Fruit fly (Drosophila melanogaster) whole organism, embryonic: ENCODE measurements around the gene CG43796.

ENCODE experiments used
- Atf6 ChIP-seq: fragments of 200-800 bp; sonication (Bioruptor generic); IDR thresholded peaks from 2 replicates; pipeline ENCODE4 v1.3.6; 2022; ENCODE audit warnings: missing biosample characterization, missing genetic modification characterization
- CG10321 ChIP-seq: fragments of 200-800 bp; sonication (Bioruptor generic); IDR thresholded peaks from 2 replicates; pipeline ENCODE4 v1.3.6; 2022; ENCODE audit warnings: missing biosample characterization, missing genetic modification characterization
- CG11085 ChIP-seq: fragments of 200-800 bp; sonication (Bioruptor generic); IDR thresholded peaks from 2 replicates; pipeline ENCODE4 v1.3.6; 2022; ENCODE audit warnings: missing biosample characterization, missing genetic modification characterization
- CG11456 ChIP-seq: fragments of 200-800 bp; sonication (Bioruptor generic); IDR thresholded peaks from 3 replicates; pipeline ENCODE4 v1.3.6; 2022; ENCODE audit warnings: missing biosample characterization, missing genetic modification characterization
- CG11723 ChIP-seq: fragments of 200-800 bp; sonication (Bioruptor generic); optimal IDR thresholded peaks from 2 replicates; lab custom pipeline; 2017; ENCODE audit warnings: missing biosample characterization, mild to moderate bottlenecking, missing genetic modification characterization
- CG12104 ChIP-seq: fragments of 200-800 bp; sonication (Bioruptor generic); optimal IDR thresholded peaks from 3 replicates; lab custom pipeline; 2016; ENCODE audit warnings: missing biosample characterization, missing genetic modification characterization
- CG13624 ChIP-seq: fragments of 200-800 bp; sonication (Bioruptor generic); optimal IDR thresholded peaks from 2 replicates; lab custom pipeline; 2016; ENCODE audit warnings: missing biosample characterization, missing genetic modification characterization
- CG14667 ChIP-seq: fragments of 200-800 bp; sonication (Bioruptor generic); IDR thresholded peaks from 2 replicates; pipeline ENCODE4 v1.3.6; 2022; ENCODE audit warnings: missing biosample characterization, missing genetic modification characterization
- CG14965 ChIP-seq: fragments of 200-800 bp; sonication (Bioruptor generic); optimal IDR thresholded peaks from 2 replicates; lab custom pipeline; 2016; ENCODE audit warnings: missing biosample characterization, missing genetic modification characterization, borderline replicate concordance
- CG16779 ChIP-seq: fragments of 200-800 bp; sonication (Bioruptor generic); IDR thresholded peaks from 2 replicates; pipeline ENCODE4 v1.3.6; 2022; ENCODE audit warnings: missing biosample characterization, missing genetic modification characterization
- CG16863 ChIP-seq: fragments of 200-800 bp; sonication (Bioruptor generic); optimal IDR thresholded peaks from 3 replicates; lab custom pipeline; 2016; ENCODE audit warnings: missing biosample characterization, missing genetic modification characterization
- CG17568 ChIP-seq: fragments of 200-800 bp; sonication (Bioruptor generic); optimal IDR thresholded peaks from 2 replicates; lab custom pipeline; 2018; ENCODE audit warnings: missing biosample characterization, mild to moderate bottlenecking, missing genetic modification characterization, moderate library complexity
- CG30020 ChIP-seq: fragments of 200-800 bp; optimal IDR thresholded peaks from 2 replicates; lab custom pipeline; 2019; ENCODE audit warnings: missing biosample characterization, mild to moderate bottlenecking, missing genetic modification characterization, moderate library complexity
- CG3726 ChIP-seq: fragments of 200-800 bp; sonication (Bioruptor generic); IDR thresholded peaks from 3 replicates; pipeline ENCODE4, ENCODE4 v1.3.6; 2022; ENCODE audit warnings: missing biosample characterization, missing genetic modification characterization
- CG4328 ChIP-seq: fragments of 200-800 bp; sonication (Bioruptor generic); optimal IDR thresholded peaks from 3 replicates; lab custom pipeline; 2017; ENCODE audit warnings: missing biosample characterization, missing genetic modification reagents, missing genetic modification characterization
- CG4617 ChIP-seq: fragments of 200-800 bp; sonication (Bioruptor generic); optimal IDR thresholded peaks from 3 replicates; lab custom pipeline; 2016; ENCODE audit warnings: missing biosample characterization, missing genetic modification characterization, borderline replicate concordance
- CG4820 ChIP-seq: fragments of 200-800 bp; sonication (Bioruptor generic); optimal IDR thresholded peaks from 3 replicates; lab custom pipeline; 2016; ENCODE audit warnings: missing biosample characterization, missing genetic modification characterization
- CG6175 ChIP-seq: fragments of 200-800 bp; sonication (Bioruptor generic); IDR thresholded peaks from 3 replicates; pipeline ENCODE4 v1.3.6; 2022; ENCODE audit warnings: missing biosample characterization, missing genetic modification characterization
- CG8359 ChIP-seq: fragments of 200-800 bp; sonication (Bioruptor generic); optimal IDR thresholded peaks from 2 replicates; lab custom pipeline; 2017; ENCODE audit warnings: missing biosample characterization, mild to moderate bottlenecking, missing genetic modification characterization, borderline replicate concordance
- CG9215 ChIP-seq: fragments of 200-800 bp; sonication (Bioruptor generic); IDR thresholded peaks from 2 replicates; pipeline ENCODE4 v1.3.6; 2022; ENCODE audit warnings: missing biosample characterization, missing genetic modification characterization
- Dref ChIP-seq: fragments of 200-800 bp; sonication (Bioruptor generic); IDR thresholded peaks from 2 replicates; pipeline ENCODE4 v1.3.6; 2022; ENCODE audit warnings: missing biosample characterization, missing genetic modification characterization
- MBD-R2 ChIP-seq: fragments of 200-800 bp; sonication (Bioruptor generic); IDR thresholded peaks from 2 replicates; pipeline ENCODE4 v1.3.6; 2022; ENCODE audit warnings: missing biosample characterization, missing genetic modification characterization
- MTF-1 ChIP-seq: fragments of 200-800 bp; sonication (Bioruptor generic); optimal IDR thresholded peaks from 2 replicates; lab custom pipeline; 2018; ENCODE audit warnings: missing biosample characterization, mild to moderate bottlenecking, missing genetic modification characterization, borderline replicate concordance
- Med ChIP-seq: fragments of 200-800 bp; sonication (Bioruptor generic); peaks from one replicate; lab custom pipeline; 2016; ENCODE audit warnings: missing biosample characterization, missing genetic modification characterization, mild to moderate bottlenecking, inconsistent platforms, moderate library complexity
- Meics ChIP-seq: fragments of 200-800 bp; sonication (Bioruptor generic); optimal IDR thresholded peaks from 2 replicates; lab custom pipeline; 2017; ENCODE audit warnings: missing biosample characterization, mild to moderate bottlenecking, missing genetic modification characterization
- Oaz ChIP-seq: fragments of 200-800 bp; sonication (Bioruptor generic); IDR thresholded peaks from 2 replicates; pipeline ENCODE4 v1.3.6; 2022; ENCODE audit warnings: missing biosample characterization, missing genetic modification characterization
- PHDP ChIP-seq: fragments of 200-800 bp; sonication (Bioruptor generic); optimal IDR thresholded peaks from 3 replicates; lab custom pipeline; 2018; ENCODE audit warnings: missing biosample characterization, mild to moderate bottlenecking, missing genetic modification characterization, moderate library complexity
- Sin3A ChIP-seq: fragments of >200 bp; optimal IDR thresholded peaks from 2 replicates; lab custom pipeline; 2018
- Sry-δ ChIP-seq: fragments of 200-800 bp; sonication (Bioruptor generic); optimal IDR thresholded peaks from 2 replicates; lab custom pipeline; 2016; ENCODE audit warnings: missing biosample characterization, missing genetic modification characterization
- Taf1 ChIP-seq: fragments of 200-800 bp; sonication (Bioruptor generic); IDR thresholded peaks from 2 replicates; pipeline ENCODE4 v1.3.6; 2022; ENCODE audit warnings: missing biosample characterization, missing genetic modification characterization
- Tbp ChIP-seq: fragments of >200 bp; optimal IDR thresholded peaks from 2 replicates; lab custom pipeline; 2018; ENCODE audit warnings: missing biosample characterization, missing genetic modification characterization
- Usf ChIP-seq: fragments of 200-800 bp; sonication (Bioruptor generic); optimal IDR thresholded peaks from 2 replicates; lab custom pipeline; 2017; ENCODE audit warnings: missing genotype, missing biosample characterization, missing genetic modification characterization
- ab ChIP-seq: fragments of 200-800 bp; sonication (Bioruptor generic); optimal IDR thresholded peaks from 2 replicates; lab custom pipeline; 2016; ENCODE audit warnings: missing biosample characterization, missing genetic modification characterization
- amos ChIP-seq: fragments of 200-800 bp; sonication (Bioruptor generic); IDR thresholded peaks from 2 replicates; pipeline ENCODE4 v1.3.6; 2022; ENCODE audit warnings: missing biosample characterization, missing genetic modification characterization; ENCODE audit not compliant: partially characterized antibody
- bcd ChIP-seq: fragments of 200-800 bp; sonication (Bioruptor generic); optimal IDR thresholded peaks from 2 replicates; lab custom pipeline; 2017; ENCODE audit warnings: missing biosample characterization, mild to moderate bottlenecking, missing genetic modification characterization
- chinmo ChIP-seq: fragments of 200-800 bp; sonication (Bioruptor generic); IDR thresholded peaks from 4 replicates; pipeline ENCODE4 v1.3.6; 2022; ENCODE audit warnings: missing biosample characterization, missing genetic modification characterization; ENCODE audit not compliant: partially characterized antibody
- danr ChIP-seq: fragments of 200-800 bp; sonication (Bioruptor generic); IDR thresholded peaks from 2 replicates; pipeline ENCODE4 v1.3.6; 2022; ENCODE audit warnings: missing biosample characterization, missing genetic modification characterization
- exex ChIP-seq: fragments of 200-800 bp; sonication (Bioruptor generic); optimal IDR thresholded peaks from 4 replicates; lab custom pipeline; 2018; ENCODE audit warnings: missing biosample characterization, mild to moderate bottlenecking, missing genetic modification characterization, moderate library complexity
- fd64A ChIP-seq: fragments of 200-800 bp; sonication (Bioruptor generic); optimal IDR thresholded peaks from 3 replicates; lab custom pipeline; 2018; ENCODE audit warnings: missing biosample characterization, mild to moderate bottlenecking, missing genetic modification characterization
- fd96Cb ChIP-seq: fragments of 200-800 bp; sonication (Bioruptor generic); optimal IDR thresholded peaks from 2 replicates; lab custom pipeline; 2018; ENCODE audit warnings: missing biosample characterization, mild to moderate bottlenecking, missing genetic modification characterization, moderate library complexity
- gfzf ChIP-seq: fragments of 200-800 bp; sonication (Bioruptor generic); optimal IDR thresholded peaks from 2 replicates; lab custom pipeline; 2016; ENCODE audit warnings: missing biosample characterization, mild to moderate bottlenecking, missing genetic modification characterization, moderate library complexity
- grau ChIP-seq: fragments of 200-800 bp; optimal IDR thresholded peaks from 3 replicates; lab custom pipeline; 2019; ENCODE audit warnings: missing biosample characterization, mild to moderate bottlenecking, missing genetic modification characterization, moderate library complexity
- h ChIP-seq: fragments of >200 bp; optimal IDR thresholded peaks from 2 replicates; lab custom pipeline; 2017
- hbn ChIP-seq: fragments of 200-800 bp; sonication (Bioruptor generic); IDR thresholded peaks from 2 replicates; pipeline ENCODE4 v1.3.6; 2022; ENCODE audit warnings: missing biosample characterization, missing genetic modification characterization; ENCODE audit not compliant: partially characterized antibody
- kni ChIP-seq: fragments of 200-800 bp; sonication (Bioruptor generic); optimal IDR thresholded peaks from 3 replicates; lab custom pipeline; 2017; ENCODE audit warnings: mild to moderate bottlenecking, missing biosample characterization, missing genetic modification reagents, missing genetic modification characterization
- nau ChIP-seq: fragments of 200-800 bp; sonication (Bioruptor generic); optimal IDR thresholded peaks from 3 replicates; lab custom pipeline; 2017; ENCODE audit warnings: missing biosample characterization, mild to moderate bottlenecking, missing genetic modification characterization, missing genetic modification reagents
- onecut ChIP-seq: fragments of 200-800 bp; sonication (Bioruptor generic); IDR thresholded peaks from 2 replicates; pipeline ENCODE4 v1.3.6; 2022; ENCODE audit warnings: missing biosample characterization, missing genetic modification characterization
- ro ChIP-seq: fragments of 200-800 bp; sonication (Bioruptor generic); IDR thresholded peaks from 2 replicates; pipeline ENCODE4 v1.3.6; 2022; ENCODE audit warnings: missing biosample characterization, missing genetic modification characterization
- slbo ChIP-seq: fragments of 200-800 bp; sonication (Bioruptor generic); IDR thresholded peaks from 2 replicates; pipeline ENCODE4 v1.3.6; 2022; ENCODE audit warnings: missing biosample characterization, missing genetic modification characterization
- tx ChIP-seq: fragments of 200-800 bp; sonication (Bioruptor generic); optimal IDR thresholded peaks from 2 replicates; lab custom pipeline; 2016; ENCODE audit warnings: missing biosample characterization, missing genetic modification characterization
- usp ChIP-seq: fragments of >200 bp; optimal IDR thresholded peaks from 2 replicates; lab custom pipeline; 2017; ENCODE audit warnings: missing biosample characterization, missing genetic modification characterization
- z ChIP-seq: fragments of 200-800 bp; sonication (Bioruptor generic); IDR thresholded peaks from 3 replicates; pipeline ENCODE4 v1.3.6; 2022; ENCODE audit warnings: missing biosample characterization, missing genetic modification characterization
- zfh1 ChIP-seq: fragments of 200-800 bp; sonication (Bioruptor generic); IDR thresholded peaks from 3 replicates; pipeline ENCODE4 v1.3.6; 2022; ENCODE audit warnings: missing biosample characterization, missing genetic modification characterization

CG43796 gene

DNA sequence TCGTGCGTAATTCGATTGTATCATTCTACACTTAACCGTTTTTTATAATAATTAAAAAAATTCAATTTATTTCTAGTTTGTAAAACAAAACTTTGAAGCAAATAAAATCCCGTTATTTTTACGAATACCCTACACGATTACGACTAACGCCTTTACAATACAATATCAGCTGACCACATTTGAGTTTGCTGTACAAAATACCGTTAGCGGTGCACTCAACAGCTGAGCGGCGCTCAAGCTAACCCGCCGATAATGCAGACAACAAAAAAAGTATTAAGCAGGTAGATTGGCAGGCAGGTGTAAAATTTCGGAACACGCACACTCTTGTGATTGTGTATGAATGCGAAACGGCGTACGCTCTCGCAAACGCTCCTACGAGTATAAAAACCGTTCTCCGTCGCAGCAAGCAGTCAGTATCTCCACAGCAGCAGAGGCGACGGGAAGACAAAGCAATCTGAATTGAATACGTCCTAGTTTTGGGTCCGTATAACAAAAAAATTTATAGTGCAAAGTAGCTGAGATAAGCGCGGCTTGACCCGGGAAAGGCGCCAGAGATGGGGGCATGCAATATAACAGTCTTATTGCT is 39.6 kb downstream of the CG43796 start, which contains the start of gene Acer (continued):
- TF ChIP-seq amos (GFP tag; lab: Robert Waterston, UW) = no peak; the same call in 1 of the 2 replicates
- TF ChIP-seq chinmo (GFP tag; lab: Robert Waterston, UW) = peak; percentile 77
- no peak for TF ChIP-seq tx (GFP tag; lab: Kevin White, UChicago)
- TF ChIP-seq PHDP (tag; lab: Kevin White, UChicago) = no peak
- TF ChIP-seq CG11723 (GFP tag; lab: Kevin White, UChicago) = no peak
- TF ChIP-seq CG10321 (GFP tag; lab: Robert Waterston, UW) = no peak
- TF ChIP-seq Tbp = no peak
- TF ChIP-seq nau (GFP tag; lab: Kevin White, UChicago) = no peak
- TF ChIP-seq Usf (GFP tag; lab: Kevin White, UChicago) = no peak
- TF ChIP-seq CG4820 (GFP tag; lab: Kevin White, UChicago) = no peak
- no peak for TF ChIP-seq ab
- no peak for TF ChIP-seq CG16779 (GFP tag; lab: Robert Waterston, UW)
- no peak for TF ChIP-seq usp (GFP tag; lab: Kevin White, UChicago)
- no peak for TF ChIP-seq CG11456 (GFP tag; lab: Robert Waterston, UW)
- no peak for TF ChIP-seq Dref
- no peak for TF ChIP-seq exex (tag; lab: Kevin White, UChicago)
- TF ChIP-seq CG4328 (GFP tag; lab: Kevin White, UChicago) = no peak
- TF ChIP-seq z = 0 out of 3 replicates have a peak, but pooled peaks have one; percentile 23
- no peak for TF ChIP-seq Taf1 (GFP tag; lab: Robert Waterston, UW)
- no peak for TF ChIP-seq CG30020 (tag; lab: Kevin White, UChicago)
- TF ChIP-seq CG6175 = no peak
- TF ChIP-seq CG13624 = peak; percentile 30
- TF ChIP-seq CG16863 (GFP tag; lab: Kevin White, UChicago) = no peak
- no peak for TF ChIP-seq CG11085 (GFP tag; lab: Robert Waterston, UW)
- TF ChIP-seq CG3726 (GFP tag; lab: Robert Waterston, UW) = no peak
- no peak for TF ChIP-seq CG4617
- TF ChIP-seq CG14965 (GFP tag; lab: Kevin White, UChicago) = no peak
- TF ChIP-seq CG9215 (GFP tag; lab: Robert Waterston, UW) = no peak
- TF ChIP-seq Atf6 = no peak
- no peak for TF ChIP-seq Sry-δ (GFP tag; lab: Kevin White, UChicago)
- TF ChIP-seq fd96Cb = no peak
- peak; percentile 73 for TF ChIP-seq kni (GFP tag; lab: Kevin White, UChicago)
- no peak for TF ChIP-seq CG14667 (GFP tag; lab: Robert Waterston, UW)

DNA sequence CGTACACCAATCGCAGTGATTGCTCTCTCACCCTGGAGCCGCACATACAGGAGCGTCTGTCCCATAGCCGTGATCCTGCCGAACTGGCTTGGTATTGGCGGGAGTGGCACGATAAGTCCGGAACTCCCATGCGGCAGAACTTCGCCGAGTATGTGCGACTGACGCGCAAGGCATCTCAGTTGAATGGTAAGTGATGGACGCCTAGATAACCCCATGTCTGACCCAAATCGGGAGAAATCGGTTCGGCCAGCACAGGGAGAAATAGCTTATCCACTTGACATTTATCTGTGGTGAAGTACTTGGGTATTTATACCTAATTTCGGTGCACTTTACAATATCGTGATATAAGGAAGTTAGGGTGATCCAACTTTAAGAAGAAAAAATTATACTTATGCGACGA is 40.6 kb downstream of the CG43796 start:
- TF ChIP-seq slbo (no peak), grau (no peak), MTF-1 (no peak), PHDP (tag; lab: Kevin White, UChicago) (no peak), CG8359 (GFP tag; lab: Kevin White, UChicago) (no peak), onecut (GFP tag; lab: Robert Waterston, UW) (no peak), Meics (GFP tag; lab: Kevin White, UChicago) (no peak), CG12104 (GFP tag; lab: Kevin White, UChicago) (no peak), MBD-R2 (0 out of 2 replicates have a peak, but pooled peaks have one; percentile 8), Med (peak; percentile 14), Oaz (GFP tag; lab: Robert Waterston, UW) (no peak), h (lab: Kevin White, UChicago) (no peak), Sin3A (lab: Kevin White, UChicago) (no peak), CG17568 (GFP tag; lab: Kevin White, UChicago) (no peak), bcd (no peak), gfzf (GFP tag; lab: Kevin White, UChicago) (no peak), danr (no peak), hbn (GFP tag; lab: Robert Waterston, UW) (no peak), ro (GFP tag; lab: Robert Waterston, UW) (no peak), CG3726 (GFP tag; lab: Robert Waterston, UW) (no peak), zfh1 (GFP tag; lab: Robert Waterston, UW) (0 out of 3 replicates have a peak, but pooled peaks have one; percentile 7), fd64A (GFP tag; lab: Kevin White, UChicago) (no peak)
